Worm (Caenorhabditis elegans) whole organism, young adult: Measurements from ENCODE around the gene sinh-1.
A peak's percentile ranks its signal among the peaks of the same experiment; 100 is the strongest.

Experiments
- C06A6.2 ChIP-seq: fragments of 200-800 bp; sonication (Bioruptor generic); conservative IDR thresholded peaks from 2 replicates; pipeline ENCODE4 v1.3.6; 2022; ENCODE audit warnings: missing genetic modification characterization, missing compliant biosample characterization
- F22D6.2 ChIP-seq: sonication (generic microtip); optimal IDR thresholded peaks from 2 replicates; lab custom pipeline; 2016; ENCODE audit warnings: mild to moderate bottlenecking, missing genetic modification characterization, missing compliant biosample characterization
- F37B4.10 ChIP-seq: fragments of 200-800 bp; sonication (Bioruptor generic); IDR thresholded peaks from 2 replicates; pipeline ENCODE4 v1.3.6; 2022; ENCODE audit warnings: missing genetic modification characterization, missing compliant biosample characterization
- F57A8.1 ChIP-seq: fragments of 200-800 bp; sonication (Bioruptor generic); optimal IDR thresholded peaks from 2 replicates; lab custom pipeline; 2018; ENCODE audit warnings: mild to moderate bottlenecking, missing genetic modification characterization, moderate library complexity, missing compliant biosample characterization
- Y53F4B.3 ChIP-seq: fragments of 200-800 bp; sonication (Bioruptor generic); IDR thresholded peaks from 2 replicates; pipeline ENCODE4 v1.3.6; 2022; ENCODE audit warnings: missing genetic modification reagents, missing genetic modification characterization, missing compliant biosample characterization
- Y56A3A.18 ChIP-seq: fragments of 200-800 bp; sonication (Bioruptor generic); IDR thresholded peaks from 2 replicates; pipeline ENCODE4 v1.3.6; 2022; ENCODE audit warnings: missing genetic modification reagents, missing genetic modification characterization, missing compliant biosample characterization
- Y67H2A.10 ChIP-seq: fragments of 200-800 bp; sonication (Bioruptor generic); conservative IDR thresholded peaks from 2 replicates; pipeline ENCODE4 v1.3.6; 2022; ENCODE audit warnings: missing genetic modification reagents, missing genetic modification characterization, missing compliant biosample characterization
- akir-1 ChIP-seq: fragments of 200-800 bp; sonication (Bioruptor generic); optimal IDR thresholded peaks from 2 replicates; lab custom pipeline; 2018; ENCODE audit warnings: mild to moderate bottlenecking, missing genetic modification characterization, moderate library complexity, missing compliant biosample characterization
- ama-1 ChIP-seq, 3 experiments: fragments of 150-350 bp in 1 of 3; sonication (generic microtip) in 2 of 3; optimal IDR thresholded peaks; 2 replicates each; lab custom pipeline; 2014 to 2018; ENCODE audit warnings: missing biosample characterization in 2 of 3, missing genetic modification characterization in 2 of 3, missing genetic modification reagents in 2 of 3
- atf-7 ChIP-seq: sonication (generic microtip); optimal IDR thresholded peaks from 2 replicates; lab custom pipeline; 2017; ENCODE audit warnings: mild to moderate bottlenecking, missing genetic modification characterization, missing compliant biosample characterization
- athp-1 ChIP-seq: sonication (generic microtip); optimal IDR thresholded peaks from 2 replicates; lab custom pipeline; 2017; ENCODE audit warnings: mild to moderate bottlenecking, missing genetic modification characterization, missing compliant biosample characterization
- attf-3 ChIP-seq: fragments of 200-800 bp; sonication (Bioruptor generic); conservative IDR thresholded peaks from 2 replicates; pipeline ENCODE4 v1.3.6; 2022; ENCODE audit warnings: missing genetic modification reagents, missing genetic modification characterization, missing compliant biosample characterization
- attf-6 ChIP-seq: fragments of 200-800 bp; sonication (Bioruptor generic); IDR thresholded peaks from 2 replicates; pipeline ENCODE4 v1.3.6; 2022; ENCODE audit warnings: missing genetic modification reagents, missing genetic modification characterization, missing compliant biosample characterization
- bed-2 ChIP-seq: fragments of 200-800 bp; sonication (Bioruptor generic); IDR thresholded peaks from 2 replicates; pipeline ENCODE4 v1.3.6; 2022; ENCODE audit warnings: missing genetic modification reagents, missing genetic modification characterization, missing compliant biosample characterization
- ceh-27 ChIP-seq: fragments of 200-800 bp; sonication (Bioruptor generic); optimal IDR thresholded peaks from 2 replicates; lab custom pipeline; 2018; ENCODE audit warnings: mild to moderate bottlenecking, missing genetic modification characterization, moderate library complexity, missing compliant biosample characterization
- dox-1 ChIP-seq: fragments of 200-800 bp; sonication (Bioruptor generic); IDR thresholded peaks from 2 replicates; pipeline ENCODE4 v1.3.6; 2022; ENCODE audit warnings: missing genetic modification reagents, missing genetic modification characterization, missing compliant biosample characterization
- efl-1 ChIP-seq: fragments of 150-350 bp; optimal IDR thresholded peaks from 2 replicates; lab custom pipeline; 2014; ENCODE audit warnings: missing biosample characterization, missing genetic modification reagents, missing genetic modification characterization
- egl-18 ChIP-seq: fragments of 200-800 bp; sonication (Bioruptor generic); IDR thresholded peaks from 2 replicates; pipeline ENCODE4 v1.3.6; 2022; ENCODE audit warnings: missing genetic modification reagents, missing genetic modification characterization, missing compliant biosample characterization
- egrh-3 ChIP-seq: fragments of 200-800 bp; sonication (Bioruptor generic); IDR thresholded peaks from 2 replicates; pipeline ENCODE4 v1.3.6; 2022; ENCODE audit warnings: missing genetic modification reagents, missing genetic modification characterization, missing compliant biosample characterization
- fkh-3 ChIP-seq: sonication (generic microtip); optimal IDR thresholded peaks from 2 replicates; lab custom pipeline; 2016; ENCODE audit warnings: mild to moderate bottlenecking, missing genetic modification characterization, missing compliant biosample characterization
- hlh-12 ChIP-seq: sonication (generic microtip); optimal IDR thresholded peaks from 2 replicates; lab custom pipeline; 2016; ENCODE audit warnings: missing genetic modification characterization, missing compliant biosample characterization
- let-526 ChIP-seq: fragments of 200-800 bp; sonication (Bioruptor generic); IDR thresholded peaks from 2 replicates; pipeline ENCODE4 v1.3.6; 2022; ENCODE audit warnings: missing genetic modification reagents, missing genetic modification characterization, missing compliant biosample characterization
- lin-26 ChIP-seq: fragments of 200-800 bp; sonication (Bioruptor generic); IDR thresholded peaks from 2 replicates; pipeline ENCODE4 v1.3.6; 2022; ENCODE audit warnings: missing genetic modification reagents, missing genetic modification characterization, missing compliant biosample characterization
- lin-54 ChIP-seq: fragments of 200-800 bp; sonication (Bioruptor generic); optimal IDR thresholded peaks from 2 replicates; lab custom pipeline; 2018; ENCODE audit warnings: mild to moderate bottlenecking, missing genetic modification characterization, missing compliant biosample characterization
- lsl-1 ChIP-seq: fragments of 200-800 bp; sonication (Bioruptor generic); optimal IDR thresholded peaks from 2 replicates; lab custom pipeline; 2018; ENCODE audit warnings: mild to moderate bottlenecking, missing genetic modification characterization, moderate library complexity, missing compliant biosample characterization
- mcd-1 ChIP-seq: fragments of 200-800 bp; sonication (Bioruptor generic); IDR thresholded peaks from 2 replicates; pipeline ENCODE4 v1.3.6; 2022; ENCODE audit warnings: missing genetic modification reagents, missing genetic modification characterization, missing compliant biosample characterization
- nfya-2 ChIP-seq: fragments of 200-800 bp; sonication (Bioruptor generic); IDR thresholded peaks from 2 replicates; pipeline ENCODE4 v1.3.6; 2022; ENCODE audit warnings: missing genetic modification reagents, missing genetic modification characterization, missing compliant biosample characterization
- nfyb-1 ChIP-seq: fragments of 200-800 bp; sonication (Bioruptor generic); IDR thresholded peaks from 2 replicates; pipeline ENCODE4 v1.3.6; 2022; ENCODE audit warnings: missing genetic modification reagents, missing genetic modification characterization, missing compliant biosample characterization
- nhr-27 ChIP-seq: fragments of 200-800 bp; sonication (Bioruptor generic); optimal IDR thresholded peaks from 2 replicates; lab custom pipeline; 2018; ENCODE audit warnings: mild to moderate bottlenecking, missing genetic modification characterization, moderate library complexity, missing compliant biosample characterization
- nhr-80 ChIP-seq: sonication (generic microtip); optimal IDR thresholded peaks from 2 replicates; lab custom pipeline; 2016; ENCODE audit warnings: missing genetic modification characterization, missing compliant biosample characterization
- rpc-1 ChIP-seq, 2 experiments: fragments of 150-350 bp in 1 of 2; sonication (generic microtip) in 1 of 2; optimal IDR thresholded peaks; 2 replicates each; lab custom pipeline; 2014 to 2018; ENCODE audit warnings: missing biosample characterization in 1 of 2, missing genetic modification characterization in 1 of 2, missing genetic modification reagents in 1 of 2, missing genotype in 1 of 2
- sdz-38 ChIP-seq: sonication (generic microtip); optimal IDR thresholded peaks from 2 replicates; lab custom pipeline; 2016; ENCODE audit warnings: missing genotype, missing genetic modification characterization, missing compliant biosample characterization
- sea-2 ChIP-seq: fragments of 200-800 bp; sonication (Bioruptor generic); IDR thresholded peaks from 2 replicates; pipeline ENCODE4 v1.3.6; 2022; ENCODE audit warnings: missing genetic modification characterization, missing compliant biosample characterization
- snpc-1.3 ChIP-seq: sonication (generic microtip); optimal IDR thresholded peaks from 2 replicates; lab custom pipeline; 2017; ENCODE audit warnings: missing genetic modification characterization, mild to moderate bottlenecking, missing compliant biosample characterization, antibody characterized with exemption, moderate library complexity, missing genotype, missing genetic modification reagents; ENCODE audit not compliant: insufficient read depth
- snpc-4 ChIP-seq, 5 experiments: fragments of 150-350 bp in 1 of 5; sonication (generic microtip) in 4 of 5; optimal IDR thresholded peaks; 2 replicates each; lab custom pipeline; 2014 to 2018; ENCODE audit warnings: missing genetic modification characterization in 5 of 5, missing biosample characterization in 3 of 5, antibody characterized with exemption in 2 of 5, mild to moderate bottlenecking in 2 of 5, missing compliant biosample characterization in 2 of 5, missing genotype in 2 of 5, moderate library complexity in 2 of 5, missing genetic modification reagents in 1 of 5
- xnd-1 ChIP-seq: sonication (generic microtip); optimal IDR thresholded peaks from 2 replicates; lab custom pipeline; 2016; ENCODE audit warnings: missing genotype, missing genetic modification reagents, missing genetic modification characterization, missing compliant biosample characterization
- zim-3 ChIP-seq: sonication (generic microtip); optimal IDR thresholded peaks from 2 replicates; lab custom pipeline; 2017; ENCODE audit warnings: mild to moderate bottlenecking, missing genetic modification characterization, moderate library complexity, missing compliant biosample characterization
- ztf-25 ChIP-seq: fragments of 200-800 bp; sonication (Bioruptor generic); IDR thresholded peaks from 2 replicates; pipeline ENCODE4 v1.3.6; 2022; ENCODE audit warnings: missing genetic modification reagents, missing genetic modification characterization, missing compliant biosample characterization
- ztf-26 ChIP-seq: sonication (generic microtip); optimal IDR thresholded peaks from 2 replicates; lab custom pipeline; 2017; ENCODE audit warnings: missing genetic modification characterization, missing compliant biosample characterization

Gene sinh-1

DNA sequence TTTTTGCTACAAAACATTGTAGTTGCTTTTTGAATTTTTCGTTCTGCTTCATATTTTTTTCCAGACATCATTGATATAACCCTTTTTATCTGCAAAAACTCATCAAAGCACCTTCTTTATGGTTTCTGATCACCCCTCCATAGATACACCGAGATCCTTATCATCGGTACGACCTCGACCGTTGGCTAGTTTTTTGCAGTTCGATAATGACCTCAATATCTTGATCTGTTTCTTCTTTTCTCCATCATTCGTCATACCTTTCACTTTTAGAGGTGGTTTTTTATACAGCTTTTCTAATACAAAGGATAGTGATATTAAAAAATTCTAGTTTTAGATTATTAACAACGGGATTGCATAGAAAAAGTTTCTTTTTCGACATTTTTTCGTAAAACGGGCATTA is 11.3 kb downstream of the sinh-1 start:
- no peak for TF ChIP-seq Y67H2A.10 (GFP tag; lab: Robert Waterston, UW)
- TF ChIP-seq Y53F4B.3 = no peak

DNA sequence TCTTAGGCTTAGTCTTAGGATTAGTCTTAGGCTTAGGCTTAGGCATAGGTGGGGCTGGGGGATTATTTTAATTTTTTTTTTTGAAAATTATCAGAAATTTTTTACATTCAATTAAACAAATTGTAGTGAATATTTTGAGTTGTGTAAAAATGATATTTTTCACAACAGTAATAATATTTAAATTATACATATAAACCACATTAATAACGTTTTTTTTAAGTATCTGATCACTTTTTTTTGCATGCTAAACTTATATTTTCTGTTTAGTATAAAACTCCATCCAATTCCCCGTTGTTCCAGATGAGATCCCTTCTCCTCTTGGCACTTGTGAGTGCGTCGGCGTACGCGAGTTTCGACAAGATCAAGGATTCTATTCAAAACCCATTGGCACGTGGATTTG is 12.0 kb downstream of the sinh-1 start, which contains the start of gene txdc-12.1:
TSS of gene txdc-12.1 (plus strand) at position 301 of the 400 bp plus-strand sequence.
- TF ChIP-seq F57A8.1 (GFP tag; lab: Kevin White, UChicago) (no peak), ceh-27 (GFP tag; lab: Kevin White, UChicago) (no peak), nfyb-1 (GFP tag; lab: Robert Waterston, UW) (no peak), hlh-12 (tag; lab: Kevin White, UChicago) (no peak), zim-3 (tag; lab: Kevin White, UChicago) (no peak), dox-1 (GFP tag; lab: Robert Waterston, UW) (no peak), nfya-2 (GFP tag; lab: Robert Waterston, UW) (no peak), snpc-1.3 (tag; lab: Kevin White, UChicago) (no peak), efl-1 (no peak), C06A6.2 (no peak), lsl-1 (GFP tag; lab: Kevin White, UChicago) (no peak), egrh-3 (no peak), Y56A3A.18 (no peak), ztf-25 (GFP tag; lab: Robert Waterston, UW) (no peak), bed-2 (no peak), rpc-1 (optimal IDR thresholded peaks at IDR 0.05; lab: Kevin White, UChicago) (no peak), rpc-1 (tag; optimal IDR thresholded peaks at IDR 0.05; lab: Kevin White, UChicago) (no peak), atf-7 (no peak)

DNA sequence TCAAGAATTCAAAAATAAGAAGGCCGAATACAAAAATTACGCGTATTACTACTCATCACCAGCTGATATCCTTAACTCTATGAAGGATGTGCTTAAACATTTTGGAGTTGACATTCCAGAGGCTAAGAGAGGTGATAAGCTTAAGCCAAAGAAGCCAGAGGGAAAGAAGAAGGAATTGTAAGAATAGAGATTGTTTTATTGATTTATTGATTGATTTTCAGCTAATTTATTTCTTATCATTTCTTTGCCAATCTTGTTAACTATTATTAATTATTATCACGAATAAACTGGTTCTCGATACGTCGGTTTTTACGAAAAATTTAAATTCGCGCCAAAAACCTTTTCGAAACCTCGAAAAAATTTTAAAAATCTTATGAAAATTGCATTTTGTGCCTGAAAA is 13.7 kb downstream of the sinh-1 start:
- TF ChIP-seq Y67H2A.10 (GFP tag; lab: Robert Waterston, UW) = no peak
- no peak for TF ChIP-seq xnd-1
- TF ChIP-seq lin-54 (GFP tag; lab: Kevin White, UChicago) = no peak
- no peak for TF ChIP-seq F37B4.10 (GFP tag; lab: Robert Waterston, UW)
- no peak for TF ChIP-seq sdz-38 (tag; lab: Kevin White, UChicago)
- no peak for TF ChIP-seq C06A6.2
- TF ChIP-seq lin-26 = no peak
- no peak for TF ChIP-seq ztf-26 (tag; lab: Kevin White, UChicago)
- no peak for TF ChIP-seq athp-1 (tag; lab: Kevin White, UChicago)

DNA sequence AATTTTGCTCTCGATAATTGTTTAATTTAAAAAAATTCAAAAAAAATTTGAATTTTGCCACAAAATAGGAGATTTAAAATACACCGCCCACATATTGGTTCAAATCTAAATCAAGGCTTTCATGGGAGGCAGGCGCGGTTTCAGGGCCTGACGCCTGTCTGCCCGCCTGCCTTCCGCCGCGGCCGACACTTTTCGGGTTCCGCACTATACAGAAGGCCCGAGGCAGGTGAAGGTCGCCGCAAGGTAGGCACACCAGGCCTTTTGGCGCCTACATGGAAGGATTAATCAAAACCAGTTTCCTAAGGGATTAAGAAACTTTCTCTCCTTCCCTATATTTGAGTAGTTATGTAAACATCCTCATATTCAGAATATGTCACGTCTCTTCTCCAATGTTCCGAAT is 14.4 kb downstream of the sinh-1 start, which contains the start of gene Y57A10A.24:
TSS of gene Y57A10A.24 (plus strand) at position 396 of the 400 bp plus-strand sequence.
- TF ChIP-seq lin-26 = no peak
- TF ChIP-seq nhr-27 = peak; percentile 4
- TF ChIP-seq egrh-3 = peak; percentile 36; the same call in 1 of the 2 replicates
- no peak for TF ChIP-seq egl-18 (GFP tag; lab: Robert Waterston, UW)
- no peak for TF ChIP-seq nhr-80 (tag; lab: Kevin White, UChicago)
- no peak for TF ChIP-seq snpc-4 (GFP tag; optimal IDR thresholded peaks at IDR 0.05; lab: Kevin White, UChicago)
- TF ChIP-seq snpc-4 (tag; optimal IDR thresholded peaks at IDR 0.05; lab: Kevin White, UChicago) = no peak
- TF ChIP-seq F22D6.2 (tag; lab: Kevin White, UChicago) = no peak

DNA sequence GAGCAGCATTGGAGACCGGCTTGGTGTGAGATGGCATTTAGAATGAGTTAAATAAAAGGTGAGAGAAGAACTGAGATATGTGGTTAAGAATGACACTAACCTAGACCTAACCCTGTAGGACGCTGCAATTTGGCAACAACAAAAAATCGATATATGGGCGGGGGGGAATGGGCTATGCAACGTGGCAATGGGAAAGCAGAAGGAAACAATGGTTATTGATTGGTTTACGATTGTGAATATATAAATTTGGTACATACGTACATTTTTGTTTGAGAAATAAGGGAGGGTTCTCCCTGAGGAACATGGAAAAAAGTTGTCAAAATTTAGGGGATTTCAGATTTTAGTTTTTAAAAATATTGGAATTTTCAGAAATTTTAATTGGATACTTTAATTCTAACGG is 20.9 kb downstream of the sinh-1 start, which contains the start of gene tag-276:
TSS of gene tag-276 (minus strand) at position 101 of the 400 bp plus-strand sequence.
- no peak for TF ChIP-seq attf-3 (GFP tag; lab: Robert Waterston, UW)
- TF ChIP-seq attf-6 (GFP tag; lab: Robert Waterston, UW) = no peak
- TF ChIP-seq fkh-3 (tag; lab: Kevin White, UChicago) = no peak
- no peak for TF ChIP-seq let-526 (GFP tag; lab: Robert Waterston, UW)
- no peak for TF ChIP-seq akir-1 (GFP tag; lab: Kevin White, UChicago)
- TF ChIP-seq xnd-1 = no peak
- no peak for TF ChIP-seq mcd-1
- TF ChIP-seq sea-2 (GFP tag; lab: Robert Waterston, UW) = no peak
- no peak for TF ChIP-seq ztf-26 (tag; lab: Kevin White, UChicago)
- no peak for TF ChIP-seq ama-1 (optimal IDR thresholded peaks at IDR 0.05; lab: Kevin White, UChicago)
- no peak for TF ChIP-seq ama-1 (GFP tag; optimal IDR thresholded peaks at IDR 0.05; lab: Kevin White, UChicago)
